Worm (Caenorhabditis elegans): ENCODE data around the gene F17E9.3.
A peak's percentile ranks its signal among the peaks of the same experiment; 100 is the strongest.

The F17E9.3 gene

ce11 chrIV:8375381-8375780 lies 20.7 kb downstream of the F17E9.3 start (continued):
- TF ChIP-seq atf-7 (tag; optimal IDR thresholded peaks at IDR 0.05) (peak; percentile 31), snpc-3.4 (tag; optimal IDR thresholded peaks at IDR 0.05) (peak; percentile 82), lin-54 (GFP tag; optimal IDR thresholded peaks at IDR 0.05) (peak; percentile 63), lsy-27 (tag; optimal IDR thresholded peaks at IDR 0.05; ENCODE audit: borderline replicate concordance, insufficient read depth) (peak; percentile 71), chd-7 (tag; optimal IDR thresholded peaks at IDR 0.05) (peak; percentile 60), B0336.3 (GFP tag; IDR thresholded peaks at IDR 0.05) (peak; percentile 83), Y53G8AR.9 (GFP tag; conservative IDR thresholded peaks at IDR 0.05) (peak; percentile 80), nfya-2 (GFP tag; IDR thresholded peaks at IDR 0.05) (no peak), hsf-1 (GFP tag; IDR thresholded peaks at IDR 0.05) (no peak), athp-1 (tag; optimal IDR thresholded peaks at IDR 0.05) (peak; percentile 80), fkh-3 (tag; optimal IDR thresholded peaks at IDR 0.05) (no peak), nhr-27 (tag; optimal IDR thresholded peaks at IDR 0.05) (peak; percentile 21), ceh-100 (GFP tag; IDR thresholded peaks at IDR 0.05) (no peak), hlh-12 (tag; optimal IDR thresholded peaks at IDR 0.05) (peak; percentile 22), cebp-1 (GFP tag; IDR thresholded peaks at IDR 0.05) (0 out of 2 replicates have a peak, but pooled peaks have one; percentile 9), cebp-1 (tag; optimal IDR thresholded peaks at IDR 0.05) (peak; percentile 70), ceh-40 (GFP tag; IDR thresholded peaks at IDR 0.05) (no peak), lin-35 (GFP tag; optimal IDR thresholded peaks at IDR 0.05) (peak in 1 of 3 experiments; percentile 61), F57C9.4 (tag; optimal IDR thresholded peaks at IDR 0.05) (no peak), K11D2.4 (GFP tag; IDR thresholded peaks at IDR 0.05) (peak; percentile 33; the same call in 1 of the 2 replicates), let-607 (tag; optimal IDR thresholded peaks at IDR 0.05) (peak in 1 of 2 experiments; percentile 50), F23B12.7 (tag; optimal IDR thresholded peaks at IDR 0.05; ENCODE audit: insufficient read depth) (peak; percentile 31), ztf-6 (GFP tag; IDR thresholded peaks at IDR 0.05) (0 out of 2 replicates have a peak, but pooled peaks have one; percentile 48), nhr-120 (GFP tag; IDR thresholded peaks at IDR 0.05) (no peak), pbrm-1 (GFP tag; IDR thresholded peaks at IDR 0.05) (peak; percentile 62; the same call in 1 of the 2 replicates), ztf-25 (GFP tag; IDR thresholded peaks at IDR 0.05) (peak; percentile 44; the same call in 1 of the 2 replicates), egl-18 (GFP tag; IDR thresholded peaks at IDR 0.05) (no peak), attf-5 (GFP tag; optimal IDR thresholded peaks at IDR 0.05) (peak; percentile 49), zim-3 (tag; optimal IDR thresholded peaks at IDR 0.05) (peak; percentile 75), aptf-3 (GFP tag; IDR thresholded peaks at IDR 0.05) (0 out of 2 replicates have a peak, but pooled peaks have one; percentile 36), ztf-26 (tag; optimal IDR thresholded peaks at IDR 0.05) (peak; percentile 42), F39B2.1 (GFP tag; IDR thresholded peaks at IDR 0.05) (no peak), ztf-22 (GFP tag; optimal IDR thresholded peaks at IDR 0.05) (no peak), C17E4.6 (GFP tag; IDR thresholded peaks at IDR 0.05) (peak; percentile 43; the same call in 1 of the 2 replicates), ceh-27 (GFP tag; optimal IDR thresholded peaks at IDR 0.05) (peak; percentile 70), egrh-3 (GFP tag; IDR thresholded peaks at IDR 0.05) (no peak), sptf-2 (GFP tag; optimal IDR thresholded peaks at IDR 0.05) (peak; percentile 49), F52B5.7 (tag; optimal IDR thresholded peaks at IDR 0.05) (peak; percentile 74), madf-10 (tag; optimal IDR thresholded peaks at IDR 0.05) (peak; percentile 56), ztf-28 (GFP tag; IDR thresholded peaks at IDR 0.05) (no peak), dpl-1 (GFP tag; optimal IDR thresholded peaks at IDR 0.05) (no peak), ccch-3 (GFP tag; optimal IDR thresholded peaks at IDR 0.05) (peak; percentile 50), akir-1 (GFP tag; optimal IDR thresholded peaks at IDR 0.05) (no peak), unc-62 (GFP tag; optimal IDR thresholded peaks at IDR 0.05) (no peak), madf-6 (GFP tag; IDR thresholded peaks at IDR 0.05) (peak; percentile 58; the same call in 1 of the 2 replicates), T26A5.8 (tag; optimal IDR thresholded peaks at IDR 0.05) (no peak), rpc-1 (optimal IDR thresholded peaks at IDR 0.05) (peak; percentile 87), rpc-1 (tag; optimal IDR thresholded peaks at IDR 0.05) (peak; percentile 86), nfya-1 (tag; optimal IDR thresholded peaks at IDR 0.05; ENCODE audit: borderline replicate concordance, insufficient read depth) (no peak)
